Fruit fly (Drosophila melanogaster) whole organism, embryonic: Measurements from ENCODE around the gene Rcd5.

Experiments used
- CG10462 ChIP-seq: fragments of 200-800 bp; sonication (Bioruptor generic); optimal IDR thresholded peaks from 2 replicates; lab custom pipeline; 2016; ENCODE audit warnings: missing biosample characterization, missing genetic modification characterization
- CG11085 ChIP-seq: fragments of 200-800 bp; sonication (Bioruptor generic); IDR thresholded peaks from 2 replicates; pipeline ENCODE4 v1.3.6; 2022; ENCODE audit warnings: missing biosample characterization, missing genetic modification characterization
- CG13287 ChIP-seq: fragments of 200-800 bp; sonication (Bioruptor generic); IDR thresholded peaks from 2 replicates; pipeline ENCODE4 v1.3.6; 2022; ENCODE audit warnings: missing biosample characterization, missing genetic modification characterization; ENCODE audit not compliant: partially characterized antibody
- CG13424 ChIP-seq: fragments of 200-800 bp; sonication (Bioruptor generic); optimal IDR thresholded peaks from 2 replicates; lab custom pipeline; 2019; ENCODE audit warnings: missing biosample characterization, mild to moderate bottlenecking, missing genetic modification characterization, moderate library complexity
- CG13624 ChIP-seq: fragments of 200-800 bp; sonication (Bioruptor generic); optimal IDR thresholded peaks from 2 replicates; lab custom pipeline; 2016; ENCODE audit warnings: missing biosample characterization, missing genetic modification characterization
- CG1647 ChIP-seq: fragments of 200-800 bp; sonication (Bioruptor generic); optimal IDR thresholded peaks from 3 replicates; lab custom pipeline; 2016; ENCODE audit warnings: missing biosample characterization, missing genetic modification characterization
- CG16813 ChIP-seq: fragments of 200-800 bp; sonication (Bioruptor generic); IDR thresholded peaks from 3 replicates; pipeline ENCODE4 v1.3.6; 2022; ENCODE audit warnings: missing biosample characterization, missing genetic modification characterization; ENCODE audit not compliant: partially characterized antibody
- CG17568 ChIP-seq: fragments of 200-800 bp; sonication (Bioruptor generic); optimal IDR thresholded peaks from 2 replicates; lab custom pipeline; 2018; ENCODE audit warnings: missing biosample characterization, mild to moderate bottlenecking, missing genetic modification characterization, moderate library complexity
- CG17912 ChIP-seq: fragments of 200-800 bp; sonication (Bioruptor generic); optimal IDR thresholded peaks from 2 replicates; lab custom pipeline; 2018; ENCODE audit warnings: missing biosample characterization, mild to moderate bottlenecking, missing genetic modification characterization
- CG2116 ChIP-seq: fragments of 200-800 bp; sonication (Bioruptor generic); optimal IDR thresholded peaks from 3 replicates; lab custom pipeline; 2018; ENCODE audit warnings: missing biosample characterization, mild to moderate bottlenecking, missing genetic modification characterization
- CG2875 ChIP-seq: fragments of 200-800 bp; sonication (Bioruptor generic); optimal IDR thresholded peaks from 2 replicates; lab custom pipeline; 2017; ENCODE audit warnings: missing biosample characterization, mild to moderate bottlenecking, missing genetic modification characterization, missing genetic modification reagents
- CG4707 ChIP-seq: fragments of 200-800 bp; sonication (Bioruptor generic); optimal IDR thresholded peaks from 2 replicates; lab custom pipeline; 2018; ENCODE audit warnings: missing biosample characterization, mild to moderate bottlenecking, missing genetic modification characterization, moderate library complexity
- CG4854 ChIP-seq: fragments of 200-800 bp; sonication (Bioruptor generic); optimal IDR thresholded peaks from 2 replicates; lab custom pipeline; 2016; ENCODE audit warnings: missing biosample characterization, missing genetic modification characterization, inconsistent platforms
- CG5953 ChIP-seq: fragments of 200-800 bp; sonication (Bioruptor generic); IDR thresholded peaks from 2 replicates; pipeline ENCODE4 v1.3.6; 2022; ENCODE audit warnings: missing biosample characterization, missing genetic modification characterization
- CG6175 ChIP-seq: fragments of 200-800 bp; sonication (Bioruptor generic); IDR thresholded peaks from 3 replicates; pipeline ENCODE4 v1.3.6; 2022; ENCODE audit warnings: missing biosample characterization, missing genetic modification characterization
- CG6654 ChIP-seq: fragments of 200-800 bp; sonication (Bioruptor generic); optimal IDR thresholded peaks from 2 replicates; lab custom pipeline; 2017; ENCODE audit warnings: missing biosample characterization, mild to moderate bottlenecking, missing genetic modification characterization
- CG8765 ChIP-seq: fragments of 200-800 bp; sonication (Bioruptor generic); IDR thresholded peaks from 2 replicates; pipeline ENCODE4 v1.3.6; 2022; ENCODE audit warnings: missing biosample characterization, missing genetic modification characterization
- CTCF ChIP-seq: fragments of 200-800 bp; sonication (Bioruptor generic); optimal IDR thresholded peaks from 2 replicates; lab custom pipeline; 2017; ENCODE audit warnings: missing biosample characterization, mild to moderate bottlenecking, missing genetic modification characterization, moderate library complexity
- CoRest ChIP-seq: fragments of 200-800 bp; sonication (Bioruptor generic); optimal IDR thresholded peaks from 3 replicates; lab custom pipeline; 2018; ENCODE audit warnings: missing biosample characterization, mild to moderate bottlenecking, missing genetic modification characterization, moderate library complexity
- Doc3 ChIP-seq: fragments of 200-800 bp; sonication (Bioruptor generic); IDR thresholded peaks from 3 replicates; pipeline ENCODE4 v1.3.6; 2022; ENCODE audit warnings: missing biosample characterization, missing genetic modification characterization; ENCODE audit not compliant: partially characterized antibody
- HmgZ ChIP-seq: fragments of 200-800 bp; sonication (Bioruptor generic); optimal IDR thresholded peaks from 2 replicates; lab custom pipeline; 2018; ENCODE audit warnings: missing biosample characterization, mild to moderate bottlenecking, missing genetic modification characterization
- Mes4 ChIP-seq: fragments of 200-800 bp; sonication (Bioruptor generic); optimal IDR thresholded peaks from 2 replicates; lab custom pipeline; 2016; ENCODE audit warnings: missing biosample characterization, missing genetic modification characterization
- NC2α ChIP-seq: fragments of 200-800 bp; sonication (Bioruptor generic); optimal IDR thresholded peaks from 2 replicates; lab custom pipeline; 2016; ENCODE audit warnings: missing biosample characterization, missing genetic modification characterization
- NFAT ChIP-seq: fragments of 200-800 bp; sonication (Bioruptor generic); IDR thresholded peaks from 2 replicates; pipeline ENCODE4 v1.3.6; 2022; ENCODE audit warnings: missing biosample characterization, missing genetic modification characterization
- NK7.1 ChIP-seq: fragments of 200-800 bp; sonication (Bioruptor generic); optimal IDR thresholded peaks from 3 replicates; lab custom pipeline; 2016; ENCODE audit warnings: missing biosample characterization, missing genetic modification characterization
- Oaz ChIP-seq: fragments of 200-800 bp; sonication (Bioruptor generic); IDR thresholded peaks from 2 replicates; pipeline ENCODE4 v1.3.6; 2022; ENCODE audit warnings: missing biosample characterization, missing genetic modification characterization
- PHDP ChIP-seq: fragments of 200-800 bp; sonication (Bioruptor generic); optimal IDR thresholded peaks from 3 replicates; lab custom pipeline; 2018; ENCODE audit warnings: missing biosample characterization, mild to moderate bottlenecking, missing genetic modification characterization, moderate library complexity
- ash1 ChIP-seq: fragments of 200-800 bp; sonication (Bioruptor generic); optimal IDR thresholded peaks from 2 replicates; lab custom pipeline; 2018; ENCODE audit warnings: missing biosample characterization, mild to moderate bottlenecking, missing genetic modification characterization
- bab2 ChIP-seq: fragments of 200-800 bp; sonication (Bioruptor generic); optimal IDR thresholded peaks from 2 replicates; lab custom pipeline; 2016; ENCODE audit warnings: missing biosample characterization, missing genetic modification characterization
- bigmax ChIP-seq: fragments of 200-800 bp; sonication (Bioruptor generic); optimal IDR thresholded peaks from 2 replicates; lab custom pipeline; 2018; ENCODE audit warnings: missing biosample characterization, mild to moderate bottlenecking, missing genetic modification characterization
- chinmo ChIP-seq: fragments of 200-800 bp; sonication (Bioruptor generic); IDR thresholded peaks from 4 replicates; pipeline ENCODE4 v1.3.6; 2022; ENCODE audit warnings: missing biosample characterization, missing genetic modification characterization; ENCODE audit not compliant: partially characterized antibody
- chm ChIP-seq: fragments of 200-800 bp; sonication (Bioruptor generic); IDR thresholded peaks from 2 replicates; pipeline ENCODE4 v1.3.6; 2022; ENCODE audit warnings: missing biosample characterization, missing genetic modification characterization
- ci ChIP-seq: fragments of 200-800 bp; sonication (Bioruptor generic); IDR thresholded peaks from 3 replicates; pipeline ENCODE4 v1.3.6; 2022; ENCODE audit warnings: missing biosample characterization, missing genetic modification characterization
- danr ChIP-seq: fragments of 200-800 bp; sonication (Bioruptor generic); IDR thresholded peaks from 2 replicates; pipeline ENCODE4 v1.3.6; 2022; ENCODE audit warnings: missing biosample characterization, missing genetic modification characterization
- dati ChIP-seq: fragments of 200-800 bp; sonication (Bioruptor generic); IDR thresholded peaks from 2 replicates; pipeline ENCODE4 v1.3.6; 2022; ENCODE audit warnings: missing biosample characterization, missing genetic modification characterization
- en ChIP-seq: fragments of 200-800 bp; sonication (Bioruptor generic); optimal IDR thresholded peaks from 2 replicates; lab custom pipeline; 2016; ENCODE audit warnings: missing biosample characterization, missing genetic modification characterization
- ewg ChIP-seq: fragments of 200-800 bp; sonication (Bioruptor generic); optimal IDR thresholded peaks from 3 replicates; lab custom pipeline; 2017; ENCODE audit warnings: mild to moderate bottlenecking, missing biosample characterization, missing genetic modification reagents, missing genetic modification characterization
- fd3F ChIP-seq: fragments of 200-800 bp; sonication (Bioruptor generic); optimal IDR thresholded peaks from 2 replicates; lab custom pipeline; 2018; ENCODE audit warnings: missing biosample characterization, mild to moderate bottlenecking, missing genetic modification characterization, moderate library complexity
- fru ChIP-seq: fragments of >200 bp; optimal IDR thresholded peaks from 2 replicates; lab custom pipeline; 2017
- gem ChIP-seq: fragments of 200-800 bp; sonication (Bioruptor generic); optimal IDR thresholded peaks from 2 replicates; lab custom pipeline; 2019; ENCODE audit warnings: missing biosample characterization, mild to moderate bottlenecking, missing genetic modification characterization, moderate library complexity
- gro ChIP-seq: fragments of 200-800 bp; sonication (Bioruptor generic); optimal IDR thresholded peaks from 2 replicates; lab custom pipeline; 2016; ENCODE audit warnings: missing biosample characterization, missing genetic modification characterization
- gsb ChIP-seq: fragments of 200-800 bp; sonication (Bioruptor generic); IDR thresholded peaks from 2 replicates; pipeline ENCODE4 v1.3.6; 2022; ENCODE audit warnings: missing biosample characterization, missing genetic modification characterization
- kay ChIP-seq: fragments of 200-800 bp; sonication (Bioruptor generic); optimal IDR thresholded peaks from 2 replicates; lab custom pipeline; 2016; ENCODE audit warnings: missing biosample characterization, missing genetic modification characterization
- lilli ChIP-seq: fragments of 200-800 bp; sonication (Bioruptor generic); optimal IDR thresholded peaks from 3 replicates; lab custom pipeline; 2016; ENCODE audit warnings: missing biosample characterization, missing genetic modification characterization
- pros ChIP-seq: fragments of 200-800 bp; sonication (Bioruptor generic); optimal IDR thresholded peaks from 3 replicates; lab custom pipeline; 2019; ENCODE audit warnings: missing biosample characterization, mild to moderate bottlenecking, missing genetic modification characterization, moderate library complexity
- run ChIP-seq: fragments of 200-800 bp; sonication (Bioruptor generic); optimal IDR thresholded peaks from 3 replicates; lab custom pipeline; 2018; ENCODE audit warnings: missing biosample characterization, mild to moderate bottlenecking, missing genetic modification characterization
- salm ChIP-seq: fragments of 200-800 bp; sonication (Bioruptor generic); optimal IDR thresholded peaks from 2 replicates; lab custom pipeline; 2018; ENCODE audit warnings: missing biosample characterization, mild to moderate bottlenecking, missing genetic modification characterization
- so ChIP-seq: fragments of 200-800 bp; sonication (Bioruptor generic); IDR thresholded peaks from 3 replicates; pipeline ENCODE4 v1.3.6; 2022; ENCODE audit warnings: missing biosample characterization, missing genetic modification characterization
- ssp ChIP-seq: fragments of 200-800 bp; sonication (Bioruptor generic); IDR thresholded peaks from 2 replicates; pipeline ENCODE4 v1.3.6; 2022; ENCODE audit warnings: missing biosample characterization, missing genetic modification characterization
- vnd ChIP-seq: fragments of 200-800 bp; sonication (Bioruptor generic); IDR thresholded peaks from 3 replicates; pipeline ENCODE4 v1.3.6; 2022; ENCODE audit warnings: missing biosample characterization, missing genetic modification characterization; ENCODE audit not compliant: partially characterized antibody

The Rcd5 gene

dm6 chr3L:4070221-4070995 lies 30.1 kb downstream of the Rcd5 start (continued):
- no peak for TF ChIP-seq Doc3 (GFP tag; lab: Robert Waterston, UW)
- TF ChIP-seq CG13424 (tag; lab: Kevin White, UChicago), result peak; percentile 90
- peak; percentile 90 for TF ChIP-seq Oaz (GFP tag; lab: Robert Waterston, UW)
- TF ChIP-seq bab2 (GFP tag; lab: Kevin White, UChicago), result peak; percentile 33
- TF ChIP-seq CG4707 (GFP tag; lab: Kevin White, UChicago), result peak; percentile 72
- TF ChIP-seq run, result peak; percentile 65
- TF ChIP-seq en, result peak; percentile 85
- TF ChIP-seq PHDP (tag; lab: Kevin White, UChicago), result peak; percentile 88
- TF ChIP-seq CG2875, result peak; percentile 54
- TF ChIP-seq danr (GFP tag; lab: Robert Waterston, UW), result peak; percentile 89
- peak; percentile 13 for TF ChIP-seq CG2116 (GFP tag; lab: Kevin White, UChicago)
- no peak for TF ChIP-seq kay (GFP tag; lab: Kevin White, UChicago)
- TF ChIP-seq gsb (GFP tag; lab: Robert Waterston, UW), result peak; percentile 87
- no peak for TF ChIP-seq vnd (GFP tag; lab: Robert Waterston, UW)
- no peak for TF ChIP-seq CG13287 (GFP tag; lab: Robert Waterston, UW)
- TF ChIP-seq NFAT (GFP tag; lab: Robert Waterston, UW), result peak; percentile 87
- TF ChIP-seq CG5953 (GFP tag; lab: Robert Waterston, UW), result peak; percentile 94
- peak; percentile 72 for TF ChIP-seq CG1647 (GFP tag; lab: Kevin White, UChicago)
- TF ChIP-seq gro (GFP tag; lab: Kevin White, UChicago), result peak; percentile 90
- TF ChIP-seq ash1 (GFP tag; lab: Kevin White, UChicago), result no peak
- TF ChIP-seq salm (tag; lab: Kevin White, UChicago), result peak; percentile 72
- TF ChIP-seq CG16813, result no peak
- TF ChIP-seq NK7.1, result peak; percentile 66
- peak; percentile 60 for TF ChIP-seq CG11085 (GFP tag; lab: Robert Waterston, UW)
- TF ChIP-seq HmgZ, result peak; percentile 89
- peak; percentile 90 for TF ChIP-seq gem (tag; lab: Kevin White, UChicago)
- peak; percentile 69 for TF ChIP-seq CG6654 (GFP tag; lab: Kevin White, UChicago)
- no peak for TF ChIP-seq fru (lab: Kevin White, UChicago)
- TF ChIP-seq CG17912, result peak; percentile 30
- TF ChIP-seq CG13624 (GFP tag; lab: Kevin White, UChicago), result peak; percentile 94
- no peak for TF ChIP-seq chinmo
- TF ChIP-seq CG8765 (GFP tag; lab: Robert Waterston, UW), result peak; percentile 65
- no peak for TF ChIP-seq pros (GFP tag; lab: Kevin White, UChicago)
- no peak for TF ChIP-seq bigmax (GFP tag; lab: Kevin White, UChicago)
- peak; percentile 86 for TF ChIP-seq dati
- peak; percentile 93 for TF ChIP-seq lilli
- TF ChIP-seq Mes4 (GFP tag; lab: Kevin White, UChicago), result peak; percentile 79
- TF ChIP-seq NC2α (GFP tag; lab: Kevin White, UChicago), result peak; percentile 72
- peak; percentile 81 for TF ChIP-seq CG6175 (GFP tag; lab: Robert Waterston, UW)
- TF ChIP-seq CoRest (tag; lab: Kevin White, UChicago), result peak; percentile 88
- no peak for TF ChIP-seq CTCF (GFP tag; lab: Kevin White, UChicago)
- peak; percentile 76 for TF ChIP-seq ewg
- TF ChIP-seq chm (GFP tag; lab: Robert Waterston, UW), result no peak
- peak; percentile 93 for TF ChIP-seq so (GFP tag; lab: Robert Waterston, UW)
- TF ChIP-seq CG10462, result peak; percentile 36
- TF ChIP-seq fd3F (GFP tag; lab: Kevin White, UChicago), result peak; percentile 90
- TF ChIP-seq ssp (GFP tag; lab: Robert Waterston, UW), result peak; percentile 81
- TF ChIP-seq CG4854 (GFP tag; lab: Kevin White, UChicago), result peak; percentile 56
- peak; percentile 98 for TF ChIP-seq ci (GFP tag; lab: Robert Waterston, UW)
- no peak for TF ChIP-seq CG17568 (GFP tag; lab: Kevin White, UChicago)
